Fruit fly (Drosophila melanogaster) whole organism, embryonic: ENCODE measurements around the gene Myo28B1.

Experiments
- Antp ChIP-seq: fragments of 200-800 bp; sonication (Bioruptor generic); optimal IDR thresholded peaks from 3 replicates; lab custom pipeline; 2016; ENCODE audit warnings: missing biosample characterization, missing genetic modification characterization
- CG10267 ChIP-seq: fragments of 200-800 bp; sonication (Bioruptor generic); optimal IDR thresholded peaks from 2 replicates; lab custom pipeline; 2018; ENCODE audit warnings: missing biosample characterization, mild to moderate bottlenecking, missing genetic modification characterization, moderate library complexity
- CG10274 ChIP-seq: fragments of 200-800 bp; sonication (Bioruptor generic); optimal IDR thresholded peaks from 3 replicates; lab custom pipeline; 2017; ENCODE audit warnings: missing biosample characterization, mild to moderate bottlenecking, missing genetic modification characterization
- CG11247 ChIP-seq: fragments of 200-800 bp; sonication (Bioruptor generic); IDR thresholded peaks from 2 replicates; pipeline ENCODE4 v1.3.6; 2022; ENCODE audit warnings: missing biosample characterization, missing genetic modification characterization
- CG13296 ChIP-seq: fragments of 200-800 bp; sonication (Bioruptor generic); optimal IDR thresholded peaks from 3 replicates; lab custom pipeline; 2018; ENCODE audit warnings: missing biosample characterization, mild to moderate bottlenecking, missing genetic modification characterization
- CG13894 ChIP-seq: fragments of 200-800 bp; sonication (Bioruptor generic); optimal IDR thresholded peaks from 3 replicates; lab custom pipeline; 2018; ENCODE audit warnings: missing biosample characterization, mild to moderate bottlenecking, missing genetic modification characterization, moderate library complexity
- CG15479 ChIP-seq: fragments of 200-800 bp; sonication (Bioruptor generic); optimal IDR thresholded peaks from 3 replicates; lab custom pipeline; 2019; ENCODE audit warnings: missing biosample characterization, mild to moderate bottlenecking, missing genetic modification characterization, moderate library complexity
- CG17361 ChIP-seq: fragments of 200-800 bp; sonication (Bioruptor generic); IDR thresholded peaks from 3 replicates; pipeline ENCODE4 v1.3.6; 2022; ENCODE audit warnings: missing biosample characterization, missing genetic modification characterization
- CG3726 ChIP-seq: fragments of 200-800 bp; sonication (Bioruptor generic); IDR thresholded peaks from 3 replicates; pipeline ENCODE4, ENCODE4 v1.3.6; 2022; ENCODE audit warnings: missing biosample characterization, missing genetic modification characterization
- CG3838 ChIP-seq: fragments of 200-800 bp; sonication (Bioruptor generic); optimal IDR thresholded peaks from 3 replicates; lab custom pipeline; 2016; ENCODE audit warnings: missing biosample characterization, missing genetic modification characterization
- CG42726 ChIP-seq: fragments of 200-800 bp; sonication (Bioruptor generic); IDR thresholded peaks from 2 replicates; pipeline ENCODE4 v1.3.6; 2022; ENCODE audit warnings: missing biosample characterization, missing genetic modification characterization; ENCODE audit not compliant: partially characterized antibody
- CG4360 ChIP-seq: fragments of 200-800 bp; sonication (Bioruptor generic); IDR thresholded peaks from 2 replicates; pipeline ENCODE4 v1.3.6; 2022; ENCODE audit warnings: missing biosample characterization, missing genetic modification characterization
- CG4617 ChIP-seq: fragments of 200-800 bp; sonication (Bioruptor generic); optimal IDR thresholded peaks from 3 replicates; lab custom pipeline; 2016; ENCODE audit warnings: missing biosample characterization, missing genetic modification characterization, borderline replicate concordance
- CG4730 ChIP-seq: fragments of 200-800 bp; sonication (Bioruptor generic); IDR thresholded peaks from 2 replicates; pipeline ENCODE4 v1.3.6; 2022; ENCODE audit warnings: missing biosample characterization, missing genetic modification characterization
- CG6854 ChIP-seq: fragments of 200-800 bp; sonication (Bioruptor generic); optimal IDR thresholded peaks from 3 replicates; lab custom pipeline; 2017; ENCODE audit warnings: missing biosample characterization, mild to moderate bottlenecking, missing genetic modification characterization
- CG7745 ChIP-seq: fragments of 200-800 bp; sonication (Bioruptor generic); optimal IDR thresholded peaks from 2 replicates; lab custom pipeline; 2018; ENCODE audit warnings: missing biosample characterization, mild to moderate bottlenecking, missing genetic modification characterization, moderate library complexity
- CG7963 ChIP-seq: fragments of 200-800 bp; sonication (Bioruptor generic); IDR thresholded peaks from 3 replicates; pipeline ENCODE4 v1.3.6; 2022; ENCODE audit warnings: missing biosample characterization, missing genetic modification characterization; ENCODE audit not compliant: partially characterized antibody
- CG8089 ChIP-seq: fragments of 200-800 bp; sonication (Bioruptor generic); optimal IDR thresholded peaks from 3 replicates; lab custom pipeline; 2016; ENCODE audit warnings: missing biosample characterization, missing genetic modification characterization
- CG8388 ChIP-seq: fragments of 200-800 bp; sonication (Bioruptor generic); optimal IDR thresholded peaks from 2 replicates; lab custom pipeline; 2019; ENCODE audit warnings: missing biosample characterization, mild to moderate bottlenecking, missing genetic modification characterization, moderate library complexity
- Dip2 ChIP-seq: fragments of 200-800 bp; sonication (Bioruptor generic); IDR thresholded peaks from 2 replicates; pipeline ENCODE4 v1.3.6; 2022; ENCODE audit warnings: missing biosample characterization, missing genetic modification characterization
- E2f2 ChIP-seq: fragments of 200-800 bp; sonication (Bioruptor generic); IDR thresholded peaks from 2 replicates; pipeline ENCODE4 v1.3.6; 2022; ENCODE audit warnings: missing biosample characterization, missing genetic modification characterization
- ERR ChIP-seq: fragments of 200-800 bp; sonication (Bioruptor generic); optimal IDR thresholded peaks from 2 replicates; lab custom pipeline; 2016; ENCODE audit warnings: missing biosample characterization, missing genetic modification characterization
- Hr3 ChIP-seq: fragments of 200-800 bp; sonication (Bioruptor generic); optimal IDR thresholded peaks from 3 replicates; lab custom pipeline; 2016; ENCODE audit warnings: missing biosample characterization, missing genetic modification characterization
- Hr51 ChIP-seq, 2 experiments: fragments of 200-800 bp; sonication (Bioruptor generic); optimal IDR thresholded peaks; 2 replicates in 1 of 2; 3 replicates in 1 of 2; lab custom pipeline; 2016 to 2018; ENCODE audit warnings: missing biosample characterization in 2 of 2, missing genetic modification characterization in 2 of 2, mild to moderate bottlenecking in 1 of 2, moderate library complexity in 1 of 2
- Jarid2 ChIP-seq: fragments of 200-800 bp; sonication (Bioruptor generic); optimal IDR thresholded peaks from 3 replicates; lab custom pipeline; 2017; ENCODE audit warnings: mild to moderate bottlenecking, missing biosample characterization, missing genetic modification reagents, missing genetic modification characterization
- Lpt ChIP-seq: fragments of >200 bp; optimal IDR thresholded peaks from 2 replicates; lab custom pipeline; 2018; ENCODE audit warnings: missing biosample characterization, missing genetic modification characterization
- Mrtf ChIP-seq: fragments of 200-800 bp; sonication (Bioruptor generic); IDR thresholded peaks from 3 replicates; pipeline ENCODE4 v1.3.6; 2022; ENCODE audit warnings: missing biosample characterization, missing genetic modification characterization
- Oaz ChIP-seq: fragments of 200-800 bp; sonication (Bioruptor generic); IDR thresholded peaks from 2 replicates; pipeline ENCODE4 v1.3.6; 2022; ENCODE audit warnings: missing biosample characterization, missing genetic modification characterization
- Oli ChIP-seq: fragments of 200-800 bp; sonication (Bioruptor generic); optimal IDR thresholded peaks from 2 replicates; lab custom pipeline; 2018; ENCODE audit warnings: missing biosample characterization, mild to moderate bottlenecking, missing genetic modification characterization, moderate library complexity
- Ptx1 ChIP-seq: fragments of 200-800 bp; sonication (Bioruptor generic); IDR thresholded peaks from 2 replicates; pipeline ENCODE4 v1.3.6; 2022; ENCODE audit warnings: missing biosample characterization, missing genetic modification characterization
- Six4 ChIP-seq: fragments of 200-800 bp; sonication (Bioruptor generic); optimal IDR thresholded peaks from 2 replicates; lab custom pipeline; 2016; ENCODE audit warnings: missing biosample characterization, missing genetic modification characterization
- Ssrp ChIP-seq: fragments of 200-800 bp; sonication (Bioruptor generic); optimal IDR thresholded peaks from 2 replicates; lab custom pipeline; 2018; ENCODE audit warnings: missing biosample characterization, mild to moderate bottlenecking, missing genetic modification characterization, moderate library complexity
- az2 ChIP-seq: fragments of 200-800 bp; sonication (Bioruptor generic); optimal IDR thresholded peaks from 3 replicates; lab custom pipeline; 2016; ENCODE audit warnings: missing biosample characterization, missing genetic modification characterization
- cad ChIP-seq: fragments of >200 bp; optimal IDR thresholded peaks from 2 replicates; lab custom pipeline; 2017; ENCODE audit warnings: missing biosample characterization, missing genetic modification characterization
- chinmo ChIP-seq: fragments of 200-800 bp; sonication (Bioruptor generic); IDR thresholded peaks from 4 replicates; pipeline ENCODE4 v1.3.6; 2022; ENCODE audit warnings: missing biosample characterization, missing genetic modification characterization; ENCODE audit not compliant: partially characterized antibody
- da ChIP-seq: fragments of 200-800 bp; sonication (Bioruptor generic); optimal IDR thresholded peaks from 2 replicates; lab custom pipeline; 2016; ENCODE audit warnings: missing biosample characterization, missing genetic modification characterization
- dan ChIP-seq: fragments of 200-800 bp; sonication (Bioruptor generic); IDR thresholded peaks from 2 replicates; pipeline ENCODE4 v1.3.6; 2022; ENCODE audit warnings: missing biosample characterization, missing genetic modification characterization
- danr ChIP-seq: fragments of 200-800 bp; sonication (Bioruptor generic); IDR thresholded peaks from 2 replicates; pipeline ENCODE4 v1.3.6; 2022; ENCODE audit warnings: missing biosample characterization, missing genetic modification characterization
- ham ChIP-seq: fragments of 200-800 bp; sonication (Bioruptor generic); IDR thresholded peaks from 2 replicates; pipeline ENCODE4 v1.3.6; 2022; ENCODE audit warnings: missing biosample characterization, missing genetic modification characterization
- her ChIP-seq: fragments of 200-800 bp; sonication (Bioruptor generic); optimal IDR thresholded peaks from 2 replicates; lab custom pipeline; 2016; ENCODE audit warnings: missing biosample characterization, missing genetic modification characterization
- pfk ChIP-seq: fragments of 200-800 bp; sonication (Bioruptor generic); optimal IDR thresholded peaks from 2 replicates; lab custom pipeline; 2018; ENCODE audit warnings: missing biosample characterization, mild to moderate bottlenecking, missing genetic modification characterization, moderate library complexity
- prd ChIP-seq, 3 experiments: fragments of >200 bp in 2 of 3; fragments of 200-800 bp in 1 of 3; sonication (Bioruptor generic) in 1 of 3; optimal IDR thresholded peaks in 2 of 3; IDR thresholded peaks in 1 of 3; 2 replicates in 2 of 3; 3 replicates in 1 of 3; pipeline versions ENCODE4 v1.3.6 to Lab custom; 2017 to 2022; ENCODE audit warnings: missing biosample characterization in 1 of 3, missing genetic modification characterization in 1 of 3
- pros ChIP-seq: fragments of 200-800 bp; sonication (Bioruptor generic); optimal IDR thresholded peaks from 3 replicates; lab custom pipeline; 2019; ENCODE audit warnings: missing biosample characterization, mild to moderate bottlenecking, missing genetic modification characterization, moderate library complexity
- psq ChIP-seq: fragments of 200-800 bp; sonication (Bioruptor generic); optimal IDR thresholded peaks from 2 replicates; lab custom pipeline; 2017; ENCODE audit warnings: missing biosample characterization, missing genetic modification characterization
- pum ChIP-seq: fragments of 200-800 bp; sonication (Bioruptor generic); optimal IDR thresholded peaks from 2 replicates; lab custom pipeline; 2016; ENCODE audit warnings: missing biosample characterization, missing genetic modification characterization
- ro ChIP-seq: fragments of 200-800 bp; sonication (Bioruptor generic); IDR thresholded peaks from 2 replicates; pipeline ENCODE4 v1.3.6; 2022; ENCODE audit warnings: missing biosample characterization, missing genetic modification characterization
- sisA ChIP-seq: fragments of 200-800 bp; sonication (Bioruptor generic); IDR thresholded peaks from 2 replicates; pipeline ENCODE4 v1.3.6; 2022; ENCODE audit warnings: missing biosample characterization, missing genetic modification characterization
- sna ChIP-seq: fragments of 200-800 bp; sonication (Bioruptor generic); IDR thresholded peaks from 2 replicates; pipeline ENCODE4 v1.3.6; 2022; ENCODE audit warnings: missing biosample characterization, missing genetic modification characterization; ENCODE audit not compliant: partially characterized antibody
- ssp ChIP-seq: fragments of 200-800 bp; sonication (Bioruptor generic); IDR thresholded peaks from 2 replicates; pipeline ENCODE4 v1.3.6; 2022; ENCODE audit warnings: missing biosample characterization, missing genetic modification characterization
- vfl ChIP-seq: fragments of 200-800 bp; sonication (Bioruptor generic); optimal IDR thresholded peaks from 2 replicates; lab custom pipeline; 2016; ENCODE audit warnings: missing biosample characterization, missing genetic modification characterization
- vvl ChIP-seq: fragments of 200-800 bp; sonication (Bioruptor generic); IDR thresholded peaks from 2 replicates; pipeline ENCODE4 v1.3.6; 2022; ENCODE audit warnings: missing biosample characterization, missing genetic modification characterization

Myo28B1 gene

dm6 chr2L:7632783-7633182 lies 33.1 kb upstream of the Myo28B1 start (continued):
- peak; percentile 47; the same call in 1 of the 2 replicates for TF ChIP-seq CG11247 (GFP tag; lab: Robert Waterston, UW)
- TF ChIP-seq psq (GFP tag; lab: Kevin White, UChicago) = no peak
- peak; percentile 19 for TF ChIP-seq Hr51 (GFP tag; optimal IDR thresholded peaks at IDR 0.05; lab: Kevin White, UChicago)
- peak; percentile 52 for TF ChIP-seq Oli (tag; lab: Kevin White, UChicago)
- 0 out of 3 replicates have a peak, but pooled peaks have one; percentile 57 for TF ChIP-seq CG17361
- no peak for TF ChIP-seq pum
- TF ChIP-seq CG8089 (GFP tag; lab: Kevin White, UChicago) = no peak
- no peak for TF ChIP-seq CG7745 (tag; lab: Kevin White, UChicago)
- TF ChIP-seq cad (GFP tag; lab: Kevin White, UChicago) = no peak
- TF ChIP-seq Hr3 (GFP tag; lab: Kevin White, UChicago) = peak; percentile 10
- TF ChIP-seq E2f2 (GFP tag; lab: Robert Waterston, UW) = 0 out of 2 replicates have a peak, but pooled peaks have one; percentile 16
- TF ChIP-seq CG4360 (GFP tag; lab: Robert Waterston, UW) = peak; percentile 38; the same call in 1 of the 2 replicates
- no peak for TF ChIP-seq CG3726 (GFP tag; lab: Robert Waterston, UW)
- TF ChIP-seq Ptx1 (GFP tag; lab: Robert Waterston, UW) = peak; percentile 22; the same call in 1 of the 2 replicates
- TF ChIP-seq her (GFP tag; lab: Kevin White, UChicago) = no peak
- peak; percentile 55 for TF ChIP-seq CG15479 (GFP tag; lab: Kevin White, UChicago)
- TF ChIP-seq Antp (GFP tag; lab: Kevin White, UChicago) = peak; percentile 16
- peak; percentile 26 for TF ChIP-seq Six4 (GFP tag; lab: Kevin White, UChicago)
- TF ChIP-seq chinmo (GFP tag; lab: Robert Waterston, UW) = no peak
- TF ChIP-seq dan (GFP tag; lab: Robert Waterston, UW) = 0 out of 2 replicates have a peak, but pooled peaks have one; percentile 19
- TF ChIP-seq ERR (GFP tag; lab: Kevin White, UChicago) = no peak
- TF ChIP-seq az2 (GFP tag; lab: Kevin White, UChicago) = peak; percentile 60
- TF ChIP-seq Ssrp = peak; percentile 46
- TF ChIP-seq Dip2 (GFP tag; lab: Robert Waterston, UW) = no peak
- TF ChIP-seq Mrtf (GFP tag; lab: Robert Waterston, UW) = no peak
- TF ChIP-seq CG6854 (GFP tag; lab: Kevin White, UChicago) = no peak
- TF ChIP-seq CG4617 = no peak
- TF ChIP-seq pfk (GFP tag; lab: Kevin White, UChicago) = no peak
- no peak for TF ChIP-seq CG42726 (GFP tag; lab: Robert Waterston, UW)
- no peak for TF ChIP-seq Oaz

DNA sequence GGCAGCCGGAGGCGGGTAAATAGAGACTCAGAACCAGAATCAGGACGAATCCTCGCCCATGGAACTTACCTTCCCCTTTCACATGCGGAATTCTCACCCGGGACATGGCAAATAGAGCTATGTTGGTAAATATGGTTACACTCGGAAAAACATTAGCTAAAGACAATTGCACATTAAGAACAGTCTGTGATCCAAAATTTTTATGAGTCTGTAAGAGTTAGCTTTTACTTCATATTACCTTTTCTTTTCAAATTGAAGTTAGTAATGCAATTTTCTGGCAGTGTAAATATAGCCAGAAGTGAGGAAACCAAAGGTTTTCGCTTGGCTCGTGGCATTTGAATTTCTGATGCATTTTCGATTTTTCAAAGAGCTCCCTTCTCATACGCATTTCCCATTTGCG lies 30.7 kb upstream of the Myo28B1 start:
- TF ChIP-seq vvl (peak; percentile 66), ssp (GFP tag; lab: Robert Waterston, UW) (no peak), Mrtf (GFP tag; lab: Robert Waterston, UW) (no peak), danr (GFP tag; lab: Robert Waterston, UW) (no peak), Lpt (GFP tag; lab: Kevin White, UChicago) (no peak), CG3838 (GFP tag; lab: Kevin White, UChicago) (no peak), CG10274 (no peak), sna (no peak), CG13296 (GFP tag; lab: Kevin White, UChicago) (no peak), ro (GFP tag; lab: Robert Waterston, UW) (no peak), CG7963 (GFP tag; lab: Robert Waterston, UW) (no peak), sisA (GFP tag; lab: Robert Waterston, UW) (peak; percentile 40; the same call in 1 of the 2 replicates), CG4730 (GFP tag; lab: Robert Waterston, UW) (peak; percentile 51), Jarid2 (GFP tag; lab: Kevin White, UChicago) (no peak), ham (GFP tag; lab: Robert Waterston, UW) (no peak), prd (optimal IDR thresholded peaks at IDR 0.05; lab: Kevin White, UChicago) (no peak), prd (GFP tag; IDR thresholded peaks at IDR 0.05; lab: Robert Waterston, UW) (peak; percentile 91), vfl (GFP tag; lab: Kevin White, UChicago) (no peak), CG13894 (tag; lab: Kevin White, UChicago) (no peak), da (no peak), CG10267 (tag; lab: Kevin White, UChicago) (peak; percentile 50), pros (GFP tag; lab: Kevin White, UChicago) (no peak), CG8388 (GFP tag; lab: Kevin White, UChicago) (peak; percentile 8)
